Fruit fly (Drosophila melanogaster) whole organism, larva: ENCODE measurements around the gene sov.

ENCODE experiments used
- noc ChIP-seq: fragments of 200-800 bp; sonication (Bioruptor generic); optimal IDR thresholded peaks from 3 replicates; lab custom pipeline; 2019; ENCODE audit warnings: missing biosample characterization, mild to moderate bottlenecking, missing genetic modification characterization, moderate library complexity

The sov gene

dm6 chrX:6777394-6777793 is 21.3 kb downstream of the sov start:
- TF ChIP-seq noc = no peak

DNA sequence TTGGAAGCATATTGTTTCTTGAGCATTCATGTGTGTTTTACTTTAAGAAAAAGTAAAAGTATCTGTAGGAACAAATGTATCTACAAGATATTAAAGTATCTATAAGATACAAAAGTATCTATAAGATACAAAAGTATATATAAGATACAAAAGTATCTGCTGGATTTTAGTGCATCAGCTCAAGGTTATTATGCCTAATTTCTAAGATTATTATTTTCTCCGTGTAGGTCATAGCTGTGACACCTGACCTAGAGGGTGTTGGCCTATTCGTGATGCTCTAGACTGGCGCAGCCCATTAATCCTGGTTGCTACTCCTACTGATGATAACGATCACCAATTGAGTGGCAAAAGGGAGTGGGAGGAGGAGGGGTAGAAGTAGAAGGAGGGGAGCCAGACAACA is 21.9 kb downstream of the sov start:
- no peak for TF ChIP-seq noc

DNA sequence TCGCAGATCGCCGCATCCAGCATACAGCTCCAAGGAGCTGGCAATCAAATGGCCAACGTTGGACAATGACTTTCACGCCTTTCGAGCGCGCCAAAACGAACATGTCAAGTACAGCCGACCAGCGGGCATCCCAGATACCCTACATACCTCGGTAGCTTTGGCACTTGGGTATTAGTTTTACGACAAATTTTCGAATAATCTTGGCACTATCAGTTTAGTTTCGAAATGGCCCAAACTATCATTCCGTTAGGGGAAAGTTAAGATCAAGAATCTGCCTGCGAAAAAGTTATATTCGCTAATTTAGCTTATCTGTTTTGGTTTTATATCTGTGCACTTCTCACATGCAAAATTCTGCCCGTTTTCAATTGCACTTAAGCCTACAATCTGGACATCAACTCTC is 22.7 kb downstream of the sov start:
- TF ChIP-seq noc = no peak

DNA sequence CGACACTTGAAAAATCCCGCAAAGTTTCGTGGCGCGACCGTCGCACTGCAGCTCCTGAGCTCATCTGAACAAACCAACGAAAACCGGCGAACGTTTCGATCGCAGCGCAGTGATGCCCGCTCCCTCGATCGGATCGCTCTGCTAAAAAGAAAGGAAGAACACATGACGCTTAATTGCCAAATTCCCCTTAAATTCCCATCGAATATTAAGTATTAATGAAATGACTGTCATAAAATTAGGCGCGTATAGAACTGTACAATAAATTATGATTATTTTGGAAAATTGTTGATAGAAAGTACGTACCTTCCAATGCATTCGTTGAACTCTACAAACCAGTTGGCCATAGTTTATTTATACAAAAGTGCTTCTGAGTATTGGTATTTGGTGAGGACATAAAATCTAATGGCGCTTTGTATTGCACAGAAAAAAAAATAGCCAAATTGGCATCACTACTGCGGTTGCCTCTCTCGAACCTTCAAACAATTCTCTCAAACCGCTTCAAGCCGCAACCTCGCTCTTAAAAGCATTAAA is 23.6 kb downstream of the sov start, which contains the start of gene shf:
Gene shf, minus strand, starts transcription at position 51 of the 531 bp plus-strand sequence.
- no peak for TF ChIP-seq noc

DNA sequence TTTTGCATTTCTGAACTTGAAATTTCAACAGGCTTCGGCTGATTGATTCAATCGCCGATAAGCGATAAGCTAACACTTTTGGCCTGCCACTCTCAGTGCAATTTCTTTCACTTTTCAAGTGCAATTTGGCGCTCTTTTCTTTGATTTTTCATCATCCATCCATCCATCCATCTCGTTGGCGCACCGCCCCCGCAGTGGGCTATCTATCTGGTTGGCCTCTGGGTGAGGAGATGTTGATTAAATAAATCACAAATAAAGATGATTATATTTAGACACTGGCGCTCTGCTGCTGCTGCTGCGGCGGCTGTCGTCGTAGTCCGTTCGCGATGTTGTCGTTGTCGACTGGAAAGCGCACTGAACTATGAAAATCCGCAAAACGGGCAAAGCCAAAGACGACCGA is 34.8 kb downstream of the sov start:
- no peak for TF ChIP-seq noc

DNA sequence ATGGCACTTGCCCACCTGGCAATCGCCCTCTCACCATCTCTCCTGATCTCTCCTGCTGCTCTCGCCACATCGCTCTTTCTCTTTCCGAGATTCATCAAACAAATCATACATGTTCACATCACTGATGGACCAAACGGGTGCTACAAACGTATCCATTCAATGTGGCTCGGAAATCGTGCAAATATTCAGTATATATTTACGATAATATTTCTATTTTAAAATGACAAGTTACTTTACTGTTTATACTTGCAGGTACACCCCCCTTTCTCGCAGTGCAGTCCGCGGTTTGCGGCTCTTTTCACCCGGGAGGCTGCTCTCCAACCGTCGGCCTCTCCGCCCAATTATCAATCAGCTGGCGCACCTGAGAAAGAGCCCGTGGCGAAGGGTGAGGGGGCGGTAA is 35.4 kb downstream of the sov start:
- TF ChIP-seq noc = peak; percentile 43

dm6 chrX:6792891-6793290 is 36.8 kb downstream of the sov start:
- TF ChIP-seq noc = no peak

DNA sequence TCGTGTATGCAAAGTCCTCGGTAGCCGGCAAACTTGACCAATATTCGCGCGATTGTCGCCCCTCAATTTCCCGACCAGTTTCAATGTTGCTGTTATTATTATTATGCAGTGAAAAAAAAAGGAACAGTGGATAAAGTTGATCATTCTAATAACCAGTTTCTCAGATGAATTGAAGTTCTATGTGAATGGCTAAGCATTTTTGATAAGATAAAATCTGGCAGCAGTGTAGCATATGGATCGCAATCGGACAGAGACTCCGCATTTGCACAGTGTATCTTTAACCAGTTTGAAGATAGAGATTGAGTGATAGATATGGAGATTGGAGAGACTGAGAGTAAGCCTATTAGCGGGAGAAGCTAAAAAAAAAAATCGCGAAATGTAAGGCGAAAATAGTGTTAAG is 37.3 kb downstream of the sov start:
- peak; percentile 82 for TF ChIP-seq noc

- peak; percentile 74 for TF ChIP-seq noc
These were observed 38.1 kb downstream of the sov start for dm6 chrX:6794190-6794589.

- TF ChIP-seq noc = no peak
These were observed 38.7 kb downstream of the sov start for dm6 chrX:6794826-6795225.

DNA sequence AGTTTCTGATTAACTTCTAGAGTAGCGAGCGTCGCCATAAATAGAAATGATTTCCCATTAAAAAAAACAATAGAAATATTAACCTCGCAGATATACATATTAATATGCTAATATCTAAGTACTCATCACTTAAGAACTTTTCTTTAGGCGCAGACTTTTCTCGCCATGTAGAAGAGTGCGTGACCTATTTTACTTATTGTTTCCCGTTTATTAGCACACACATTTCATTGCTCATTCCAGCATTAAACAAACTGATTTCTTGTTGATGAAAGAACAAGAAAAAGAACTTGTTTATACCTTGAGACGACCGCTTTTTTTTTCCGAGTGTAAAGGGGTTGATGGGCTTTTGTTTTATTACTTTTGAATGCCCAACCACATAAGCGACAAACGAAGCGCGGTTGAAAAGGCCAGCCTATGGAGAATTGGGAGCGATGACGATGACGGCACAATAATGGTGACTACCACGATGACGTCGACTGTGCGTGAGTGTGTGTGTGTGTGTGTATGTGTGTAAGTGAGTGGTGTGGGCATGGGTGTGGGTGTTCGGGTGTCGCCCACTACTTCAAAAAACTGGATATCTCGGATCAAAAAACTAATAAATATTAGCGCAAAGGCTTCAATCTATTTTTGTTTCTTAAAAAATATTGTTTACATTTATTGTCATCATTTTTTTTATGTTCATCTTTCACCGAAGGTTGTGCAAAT is 40.0 kb downstream of the sov start:
- no peak for TF ChIP-seq noc

DNA sequence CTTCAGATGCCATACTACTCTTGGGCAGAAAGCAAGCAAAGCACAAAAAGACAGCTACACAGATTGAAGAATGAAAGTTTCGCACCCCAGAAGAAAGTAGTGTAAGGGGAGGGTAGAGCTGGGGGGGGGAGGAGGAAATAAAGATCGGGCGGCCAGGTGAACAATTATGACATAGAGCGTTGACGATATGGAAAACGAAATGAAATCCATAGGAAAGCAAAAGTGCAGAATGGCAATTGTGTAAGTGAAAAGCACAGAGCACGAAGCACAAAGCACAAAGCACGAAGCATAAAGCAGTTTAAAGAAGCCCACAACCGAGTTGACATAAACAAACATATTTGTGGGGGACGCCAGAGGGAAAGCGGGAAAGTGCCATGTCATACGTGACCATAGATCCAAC is 40.9 kb downstream of the sov start:
- TF ChIP-seq noc = no peak

dm6 chrX:6799261-6800022 is 43.3 kb downstream of the sov start:
- no peak for TF ChIP-seq noc

DNA sequence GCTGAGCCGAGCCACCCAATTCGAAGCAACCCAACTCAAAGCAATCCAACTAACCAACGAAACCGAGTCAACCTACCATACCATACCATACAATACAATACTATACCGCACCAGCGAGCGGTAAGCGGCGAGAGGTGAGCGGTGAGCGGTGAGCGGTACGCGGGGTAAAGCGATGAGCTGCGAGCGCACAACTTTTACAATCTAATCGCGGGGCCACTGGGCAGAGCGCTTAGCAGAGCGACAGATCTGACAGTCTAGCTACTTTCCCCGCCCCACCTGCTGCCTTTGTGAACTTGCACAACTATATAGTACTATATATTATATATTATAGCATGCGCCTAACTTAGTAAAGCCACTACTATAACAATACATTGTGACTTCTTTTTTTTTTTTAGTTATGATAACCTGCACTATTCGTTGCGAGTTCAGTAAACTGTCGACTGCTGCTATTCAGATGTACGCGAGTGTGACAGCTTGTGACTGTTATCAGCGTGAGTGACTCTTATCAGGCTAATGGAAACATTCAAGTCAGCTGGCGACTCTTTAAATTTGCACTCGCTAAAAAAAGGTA is 44.7 kb downstream of the sov start:
- TF ChIP-seq noc = peak; percentile 92

DNA sequence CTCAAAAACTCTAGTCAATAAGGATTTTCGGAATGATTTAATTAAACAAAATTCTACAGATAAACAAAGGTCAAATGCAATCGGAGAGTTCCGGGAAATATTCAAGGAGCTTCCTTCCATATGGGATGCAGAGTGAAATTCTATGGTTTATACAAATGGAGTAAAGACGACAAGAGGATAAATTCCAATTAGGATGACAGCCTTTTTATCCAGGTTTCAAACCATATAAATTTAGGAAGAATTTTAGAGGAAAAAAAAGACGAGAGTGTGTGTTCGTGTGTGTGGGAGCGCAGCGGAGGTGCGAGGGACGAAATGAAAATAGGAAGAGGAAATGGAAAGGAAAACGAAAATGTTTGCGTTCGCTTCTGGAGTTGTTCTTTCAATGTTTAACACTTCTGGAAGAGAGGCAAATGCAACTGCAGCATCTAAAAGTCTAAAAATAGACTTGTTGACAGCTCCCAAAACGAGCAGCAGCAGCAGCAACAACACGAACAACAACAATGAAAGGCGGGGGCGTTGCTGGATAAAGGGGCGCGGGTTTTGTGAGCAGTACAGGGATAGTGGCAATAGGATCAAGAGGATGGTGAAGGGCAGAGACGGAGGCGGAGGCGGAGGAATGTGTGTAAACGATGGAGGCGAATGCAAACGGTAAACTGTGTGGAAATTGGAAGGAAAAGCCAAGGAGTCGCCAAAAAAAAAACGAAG is 46.4 kb downstream of the sov start:
- TF ChIP-seq noc = no peak

DNA sequence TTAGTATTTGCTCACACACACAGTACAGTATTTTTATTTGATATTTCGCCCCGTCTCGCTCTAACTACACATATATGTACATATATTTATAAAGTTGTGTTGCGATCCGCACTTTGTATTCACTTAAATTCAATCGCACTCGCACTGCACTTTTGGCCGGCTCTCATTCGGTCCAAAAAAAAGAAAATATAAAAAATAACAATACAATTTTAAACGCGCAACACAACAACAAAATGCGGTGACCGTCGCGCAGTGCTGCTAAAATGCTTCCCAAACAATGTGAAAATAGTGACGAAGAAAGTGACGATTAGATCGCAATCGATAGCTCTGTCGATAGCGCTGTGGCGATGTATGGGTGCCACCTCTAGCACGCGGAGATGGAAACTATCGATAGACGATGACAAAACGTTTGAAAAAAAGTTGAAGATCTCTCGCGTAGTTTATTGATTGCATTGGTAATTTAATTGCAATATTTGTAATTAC is 47.2 kb downstream of the sov start, which contains the start of the genes C3G and pod1:
Gene C3G, minus strand, starts transcription at position 282 of the 483 bp plus-strand sequence.
Gene pod1, plus strand, starts transcription at position 373 of the 483 bp plus-strand sequence.
- TF ChIP-seq noc = peak; percentile 12
